Worm (Caenorhabditis elegans): ENCODE measurements around the gene F40F8.3.
"Not testable (repeated sequence)": the region's sequence is repeated elsewhere in the genome, so short reads cannot be mapped to it uniquely, and the experiment has no call there.

The F40F8.3 gene

DNA sequence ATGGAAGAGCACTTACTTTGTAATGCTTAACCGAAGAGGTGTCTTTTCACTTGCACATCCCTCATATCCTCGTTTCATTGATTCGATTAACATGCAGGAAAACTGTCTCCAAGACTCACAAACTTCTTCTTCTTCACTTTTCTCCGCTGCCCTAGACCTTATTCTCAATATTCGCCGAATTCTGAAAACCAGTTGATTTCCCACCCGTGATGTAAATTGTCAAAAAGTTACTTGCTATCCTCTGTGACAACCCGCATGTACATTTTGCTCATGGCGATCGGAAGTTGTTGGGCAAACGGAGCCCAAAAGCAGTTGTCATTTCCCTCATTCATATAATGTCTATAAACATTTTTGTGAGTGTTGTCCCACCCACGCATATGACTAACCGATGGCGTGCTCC is 18.7 kb upstream of the F40F8.3 start:
- TF ChIP-seq pqm-1 (tag; optimal IDR thresholded peaks at IDR 0.05) (no peak), ceh-19 (GFP tag; optimal IDR thresholded peaks at IDR 0.05) (no peak), pros-1 (tag; optimal IDR thresholded peaks at IDR 0.05) (no peak), hlh-30 (tag; optimal IDR thresholded peaks at IDR 0.05; ENCODE audit: insufficient read depth) (no peak), elt-4 (tag; optimal IDR thresholded peaks at IDR 0.05) (no peak), pag-3 (tag; optimal IDR thresholded peaks at IDR 0.05; ENCODE audit: borderline replicate concordance) (no peak), ceh-24 (tag; optimal IDR thresholded peaks at IDR 0.05) (no peak), ahr-1 (tag; optimal IDR thresholded peaks at IDR 0.05) (no peak), lim-6 (tag; optimal IDR thresholded peaks at IDR 0.05) (no peak), unc-3 (GFP tag; conservative IDR thresholded peaks at IDR 0.05) (no peak), unc-3 (tag; optimal IDR thresholded peaks at IDR 0.05) (no peak), npax-4 (tag; optimal IDR thresholded peaks at IDR 0.05) (no peak), C38D4.7 (GFP tag; optimal IDR thresholded peaks at IDR 0.05) (no peak), ztf-16 (tag; optimal IDR thresholded peaks at IDR 0.05) (no peak), nhr-11 (tag; optimal IDR thresholded peaks at IDR 0.05) (no peak), ceh-22 (tag; optimal IDR thresholded peaks at IDR 0.05) (no peak), nhr-232 (tag; optimal IDR thresholded peaks at IDR 0.05) (no peak), dve-1 (tag; optimal IDR thresholded peaks at IDR 0.05) (no peak), ceh-14 (tag; optimal IDR thresholded peaks at IDR 0.05) (no peak)

DNA sequence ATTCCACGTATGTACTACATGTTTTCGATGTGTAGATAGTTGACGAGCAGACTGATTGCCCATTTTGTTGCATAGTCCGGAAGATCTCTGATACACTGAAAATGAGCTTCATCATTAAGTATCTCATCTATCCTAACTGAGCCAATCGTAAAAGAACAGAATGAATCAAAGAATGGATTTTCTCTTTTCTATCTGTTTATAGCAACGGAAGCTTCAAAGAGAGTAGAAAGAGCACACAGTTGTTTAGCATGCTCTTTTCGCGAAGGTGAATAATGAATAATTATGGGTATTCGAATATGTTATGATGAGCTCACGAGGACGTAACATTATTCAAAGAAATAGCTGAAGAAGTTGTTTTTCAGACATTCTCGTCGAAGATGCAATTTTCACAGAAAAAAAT is 18.0 kb upstream of the F40F8.3 start, which contains the start of gene glb-4:
glb-4 (minus strand) TSS at position 101 of the 400 bp plus-strand sequence.
- TF ChIP-seq K02D7.2 (tag; optimal IDR thresholded peaks at IDR 0.05), result no peak
- no peak for TF ChIP-seq dve-1 (tag; optimal IDR thresholded peaks at IDR 0.05)
- no peak for TF ChIP-seq ceh-30 (tag; optimal IDR thresholded peaks at IDR 0.05)
- no peak for TF ChIP-seq ceh-31 (tag; optimal IDR thresholded peaks at IDR 0.05)
- no peak for TF ChIP-seq sdc-2 (tag; optimal IDR thresholded peaks at IDR 0.05)
- TF ChIP-seq pax-1 (tag; optimal IDR thresholded peaks at IDR 0.05), result no peak
- no peak for TF ChIP-seq pag-3 (tag; optimal IDR thresholded peaks at IDR 0.05; ENCODE audit: borderline replicate concordance)
- no peak for TF ChIP-seq ttx-3 (tag; optimal IDR thresholded peaks at IDR 0.05)
- TF ChIP-seq ceh-24 (tag; optimal IDR thresholded peaks at IDR 0.05), result no peak
- TF ChIP-seq ama-1 (optimal IDR thresholded peaks at IDR 0.05), result no peak
- no peak for TF ChIP-seq ceh-48 (tag; optimal IDR thresholded peaks at IDR 0.05)
- TF ChIP-seq ets-4 (tag; optimal IDR thresholded peaks at IDR 0.05), result no peak
- no peak for TF ChIP-seq fax-1 (tag; optimal IDR thresholded peaks at IDR 0.05)
- no peak for TF ChIP-seq ceh-14 (tag; optimal IDR thresholded peaks at IDR 0.05)
- no peak for TF ChIP-seq K09A11.1 (tag; optimal IDR thresholded peaks at IDR 0.05; ENCODE audit: insufficient read depth)
- no peak for TF ChIP-seq elt-2 (tag; optimal IDR thresholded peaks at IDR 0.05)
- no peak for TF ChIP-seq ahr-1 (tag; optimal IDR thresholded peaks at IDR 0.05)
- no peak for TF ChIP-seq ceh-2 (tag; optimal IDR thresholded peaks at IDR 0.05)

DNA sequence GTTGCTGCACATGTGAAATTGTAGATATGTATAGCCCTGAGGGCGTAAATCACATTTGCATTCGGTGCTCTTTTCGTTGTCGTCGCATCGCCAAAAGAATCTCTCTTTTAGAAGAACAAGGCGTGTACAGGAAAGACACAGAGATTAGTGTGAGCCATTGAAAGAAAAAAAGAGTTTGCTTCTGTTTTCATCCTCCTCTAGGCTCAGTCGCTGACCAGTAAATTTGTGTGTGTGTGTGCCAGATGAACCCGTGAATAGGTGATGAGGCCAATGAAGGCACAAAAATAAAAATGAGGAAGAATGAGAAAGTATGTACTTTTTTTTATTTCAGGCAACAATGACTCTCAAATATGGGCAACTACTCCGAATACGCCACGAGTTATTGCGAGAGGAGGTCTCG is 16.7 kb upstream of the F40F8.3 start, which contains the start of gene mat-2:
mat-2 (plus strand) TSS at position 301 of the 400 bp plus-strand sequence.
- no peak for TF ChIP-seq ceh-9 (tag; optimal IDR thresholded peaks at IDR 0.05)

ce11 chrII:11121800-11122199 is 7.3 kb upstream of the F40F8.3 start, which contains the start of gene W10C6.2:
Gene W10C6.2, minus strand, starts transcription at chrII:11121900.
- not testable (repeated sequence) for TF ChIP-seq mec-3 (tag; optimal IDR thresholded peaks at IDR 0.05; ENCODE audit: borderline replicate concordance); ceh-18 (tag; optimal IDR thresholded peaks at IDR 0.05); unc-42 (tag; optimal IDR thresholded peaks at IDR 0.05)

ce11 chrII:11125059-11125594 is 4.0 kb upstream of the F40F8.3 start:
- TF ChIP-seq sox-2 (GFP tag; IDR thresholded peaks at IDR 0.05) (no peak), dve-1 (tag; optimal IDR thresholded peaks at IDR 0.05) (no peak), C08G9.2 (tag; optimal IDR thresholded peaks at IDR 0.05) (no peak), K02D7.2 (tag; optimal IDR thresholded peaks at IDR 0.05) (no peak), nfya-1 (tag; optimal IDR thresholded peaks at IDR 0.05) (no peak), ceh-30 (tag; optimal IDR thresholded peaks at IDR 0.05) (no peak), ref-2 (tag; optimal IDR thresholded peaks at IDR 0.05) (no peak), dmd-4 (tag; optimal IDR thresholded peaks at IDR 0.05; ENCODE audit: borderline replicate concordance) (no peak), pqm-1 (tag; optimal IDR thresholded peaks at IDR 0.05) (no peak), lim-6 (tag; optimal IDR thresholded peaks at IDR 0.05) (no peak)
